Worm (Caenorhabditis elegans): Measurements from ENCODE around the gene F49H12.2.

F49H12.2 gene

DNA sequence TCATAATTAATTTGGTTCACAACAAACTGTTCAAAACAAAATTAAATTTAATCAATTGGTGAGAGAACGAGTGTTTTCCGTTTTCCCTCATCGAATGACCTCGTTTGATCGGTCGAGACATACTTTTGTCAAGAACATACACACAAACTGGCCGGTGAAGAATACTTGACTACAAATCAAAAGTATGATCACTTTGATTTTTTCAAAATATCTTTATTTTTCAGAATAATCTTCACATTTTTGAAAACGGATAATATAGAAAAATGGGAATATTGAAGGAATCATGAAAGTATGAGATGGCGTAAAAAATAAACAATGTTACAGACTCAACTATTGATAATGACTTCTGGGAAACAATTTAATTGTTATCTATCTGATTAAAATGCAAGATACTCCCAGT, 33.1 kb downstream of the F49H12.2 start, which contains the start of gene swip-10:
swip-10 (minus strand) TSS at position 101 of the 400 bp plus-strand sequence.
- TF ChIP-seq hmbx-1 (tag; optimal IDR thresholded peaks at IDR 0.05) (no peak), ceh-13 (GFP tag; optimal IDR thresholded peaks at IDR 0.05) (no peak), ets-7 (tag; optimal IDR thresholded peaks at IDR 0.05) (no peak), ama-1 (optimal IDR thresholded peaks at IDR 0.05) (no peak), tbx-37 (GFP tag; conservative IDR thresholded peaks at IDR 0.05) (no peak), aly-1 (tag; optimal IDR thresholded peaks at IDR 0.05) (no peak), F13C5.2 (tag; optimal IDR thresholded peaks at IDR 0.05) (no peak), hmg-4 (GFP tag; optimal IDR thresholded peaks at IDR 0.05) (no peak), flt-1 (GFP tag; IDR thresholded peaks at IDR 0.05) (no peak), ceh-36 (tag; optimal IDR thresholded peaks at IDR 0.05) (no peak), sea-1 (GFP tag; conservative IDR thresholded peaks at IDR 0.05) (no peak), pes-1 (GFP tag; IDR thresholded peaks at IDR 0.05) (no peak), tra-4 (tag; optimal IDR thresholded peaks at IDR 0.05) (no peak), hnd-1 (tag; optimal IDR thresholded peaks at IDR 0.05) (no peak), B0310.2 (tag; optimal IDR thresholded peaks at IDR 0.05) (no peak), scrt-1 (GFP tag; IDR thresholded peaks at IDR 0.05) (no peak), tbx-11 (GFP tag; IDR thresholded peaks at IDR 0.05) (no peak)

ce11 chrX:2120961-2121360, 35.9 kb downstream of the F49H12.2 start, which contains the start of gene gpa-5:
Gene gpa-5, minus strand, starts transcription at chrX:2121061.
- TF ChIP-seq pes-1 (GFP tag; IDR thresholded peaks at IDR 0.05) (no peak), aly-1 (tag; optimal IDR thresholded peaks at IDR 0.05) (no peak), hmbx-1 (tag; optimal IDR thresholded peaks at IDR 0.05) (no peak), ama-1 (optimal IDR thresholded peaks at IDR 0.05) (no peak), tbx-11 (GFP tag; IDR thresholded peaks at IDR 0.05) (no peak), tra-4 (tag; optimal IDR thresholded peaks at IDR 0.05) (no peak)

- TF ChIP-seq flt-1 (GFP tag; IDR thresholded peaks at IDR 0.05) (no peak), ceh-13 (GFP tag; optimal IDR thresholded peaks at IDR 0.05) (no peak)
These were observed 45.1 kb downstream of the F49H12.2 start, which contains the start of gene F53B1.8 for ce11 chrX:2130141-2130540. Gene F53B1.8, minus strand, starts transcription at chrX:2130241.

ce11 chrX:2131650-2132049, 46.6 kb downstream of the F49H12.2 start, which contains the start of gene F53B1.9:
Gene F53B1.9, minus strand, starts transcription at chrX:2131844.
- no peak for TF ChIP-seq ceh-36 (tag; optimal IDR thresholded peaks at IDR 0.05)
- no peak for TF ChIP-seq tbx-11 (GFP tag; IDR thresholded peaks at IDR 0.05)
- TF ChIP-seq hmbx-1 (tag; optimal IDR thresholded peaks at IDR 0.05): no peak
- TF ChIP-seq F13C5.2 (tag; optimal IDR thresholded peaks at IDR 0.05): no peak
- TF ChIP-seq tbx-37 (GFP tag; conservative IDR thresholded peaks at IDR 0.05): no peak
- no peak for TF ChIP-seq aly-1 (tag; optimal IDR thresholded peaks at IDR 0.05)
- no peak for TF ChIP-seq ets-7 (tag; optimal IDR thresholded peaks at IDR 0.05)
- TF ChIP-seq flt-1 (GFP tag; IDR thresholded peaks at IDR 0.05): no peak
- TF ChIP-seq ceh-13 (GFP tag; optimal IDR thresholded peaks at IDR 0.05): no peak
- no peak for TF ChIP-seq B0310.2 (tag; optimal IDR thresholded peaks at IDR 0.05)
- no peak for TF ChIP-seq ama-1 (optimal IDR thresholded peaks at IDR 0.05)
- TF ChIP-seq hmg-4 (GFP tag; optimal IDR thresholded peaks at IDR 0.05): no peak
